Worm (Caenorhabditis elegans) whole organism, L4/young adult: Measurements from ENCODE around the gene paqr-1.

Source experiments
- W03F9.2 ChIP-seq: fragments of 150-350 bp; optimal IDR thresholded peaks from 2 replicates; lab custom pipeline; 2014; ENCODE audit warnings: missing biosample characterization, missing genetic modification characterization
- him-1 ChIP-seq: sonication (generic microtip); optimal IDR thresholded peaks from 2 replicates; lab custom pipeline; 2016; ENCODE audit warnings: missing genotype, missing genetic modification reagents, missing genetic modification characterization, missing compliant biosample characterization

ce11 chrIV:6582604-6583003 lies 27.4 kb upstream of the paqr-1 start, which contains the start of gene odr-8:
- TF ChIP-seq him-1 (tag; lab: Kevin White, UChicago) (no peak), W03F9.2 (no peak)
